Fruit fly (Drosophila melanogaster) whole organism, adult: ENCODE results near the gene CG42536.

Experiments used
- CG11617 ChIP-seq: fragments of 200-800 bp; sonication (Bioruptor generic); optimal IDR thresholded peaks from 2 replicates; lab custom pipeline; 2017; ENCODE audit warnings: mild to moderate bottlenecking, missing biosample characterization, missing genetic modification reagents, missing genetic modification characterization
- CG12768 ChIP-seq: fragments of 200-800 bp; sonication (Bioruptor generic); optimal IDR thresholded peaks from 2 replicates; lab custom pipeline; 2017; ENCODE audit warnings: missing biosample characterization, missing genetic modification characterization, mild to moderate bottlenecking, moderate library complexity, missing genetic modification reagents
- CG33017 ChIP-seq: fragments of 200-800 bp; sonication (Bioruptor generic); optimal IDR thresholded peaks from 2 replicates; lab custom pipeline; 2018; ENCODE audit warnings: missing biosample characterization, mild to moderate bottlenecking, missing genetic modification characterization, moderate library complexity
- CG7045 ChIP-seq: fragments of 200-800 bp; sonication (Bioruptor generic); optimal IDR thresholded peaks from 2 replicates; lab custom pipeline; 2017; ENCODE audit warnings: missing biosample characterization, mild to moderate bottlenecking, missing genetic modification characterization
- CG7101 ChIP-seq: fragments of 200-800 bp; sonication (Bioruptor generic); optimal IDR thresholded peaks from 2 replicates; lab custom pipeline; 2018; ENCODE audit warnings: missing biosample characterization, mild to moderate bottlenecking, missing genetic modification characterization, moderate library complexity
- Crg-1 ChIP-seq: fragments of 200-800 bp; sonication (Bioruptor generic); optimal IDR thresholded peaks from 2 replicates; lab custom pipeline; 2016; ENCODE audit warnings: missing biosample characterization, missing genetic modification characterization
- Mnt ChIP-seq: fragments of 200-800 bp; sonication (Bioruptor generic); optimal IDR thresholded peaks from 2 replicates; lab custom pipeline; 2016; ENCODE audit warnings: missing biosample characterization, mild to moderate bottlenecking, missing genetic modification characterization
- bab1 ChIP-seq: fragments of 200-800 bp; sonication (Bioruptor generic); optimal IDR thresholded peaks from 3 replicates; lab custom pipeline; 2019; ENCODE audit warnings: missing biosample characterization, mild to moderate bottlenecking, missing genetic modification characterization, moderate library complexity
- cic ChIP-seq: fragments of 200-800 bp; sonication (Bioruptor generic); optimal IDR thresholded peaks from 2 replicates; lab custom pipeline; 2017; ENCODE audit warnings: missing biosample characterization, mild to moderate bottlenecking, missing genetic modification characterization, moderate library complexity
- cnc ChIP-seq, 2 experiments: fragments of >200 bp; optimal IDR thresholded peaks; 2 replicates each; lab custom pipeline; 2017
- kay ChIP-seq: fragments of 200-800 bp; sonication (Bioruptor generic); peaks from one replicate; lab custom pipeline; 2016; ENCODE audit warnings: missing biosample characterization, missing genetic modification characterization, borderline replicate concordance
- pad ChIP-seq: fragments of 200-800 bp; sonication (Bioruptor generic); optimal IDR thresholded peaks from 3 replicates; lab custom pipeline; 2017; ENCODE audit warnings: missing biosample characterization, missing genetic modification characterization, mild to moderate bottlenecking, moderate library complexity, missing genetic modification reagents
- tj ChIP-seq: fragments of 200-800 bp; sonication (Bioruptor generic); optimal IDR thresholded peaks from 3 replicates; lab custom pipeline; 2017; ENCODE audit warnings: missing biosample characterization, mild to moderate bottlenecking, missing genetic modification characterization, moderate library complexity
- toe ChIP-seq: fragments of 200-800 bp; sonication (Bioruptor generic); optimal IDR thresholded peaks from 2 replicates; lab custom pipeline; 2016; ENCODE audit warnings: missing biosample characterization, missing genetic modification characterization

- no peak for TF ChIP-seq CG12768 (GFP tag; lab: Kevin White, UChicago)
- no peak for TF ChIP-seq toe (GFP tag; lab: Kevin White, UChicago)
- no peak for TF ChIP-seq cic (GFP tag; lab: Kevin White, UChicago)
- no peak for TF ChIP-seq tj (GFP tag; lab: Kevin White, UChicago)
- no peak for TF ChIP-seq Mnt (GFP tag; lab: Kevin White, UChicago)
- no peak for TF ChIP-seq cnc (optimal IDR thresholded peaks at IDR 0.05; lab: Kevin White, UChicago)
- no peak for TF ChIP-seq CG7045
- TF ChIP-seq CG33017 (tag; lab: Kevin White, UChicago): no peak
- no peak for TF ChIP-seq CG11617 (GFP tag; lab: Kevin White, UChicago)
- no peak for TF ChIP-seq CG7101 (tag; lab: Kevin White, UChicago)
- no peak for TF ChIP-seq Crg-1
- no peak for TF ChIP-seq bab1 (GFP tag; lab: Kevin White, UChicago)
- no peak for TF ChIP-seq kay (GFP tag; lab: Kevin White, UChicago)
- TF ChIP-seq pad (GFP tag; lab: Kevin White, UChicago): no peak
Measured at dm6 chr3L:10645965-10646364, 16.1 kb upstream of the CG42536 start.
